Worm (Caenorhabditis elegans) whole organism, L1 larva: ENCODE results near the gene F52D2.12.
"Not testable (repeated sequence)": the region's sequence is repeated elsewhere in the genome, so short reads cannot be mapped to it uniquely, and the experiment has no call there.

ENCODE experiments used
- ceh-82 ChIP-seq, 3 experiments: fragments of 150-350 bp in 1 of 3; sonication (generic microtip) in 2 of 3; optimal IDR thresholded peaks; 2 replicates each; lab custom pipeline; 2014 to 2017; ENCODE audit warnings: missing biosample characterization in 3 of 3, missing genetic modification characterization in 3 of 3
- elt-2 ChIP-seq: sonication (generic microtip); optimal IDR thresholded peaks from 2 replicates; lab custom pipeline; 2016; ENCODE audit warnings: missing genetic modification characterization, mild to moderate bottlenecking, inconsistent platforms, missing compliant biosample characterization, missing genetic modification reagents
- grh-1 ChIP-seq: fragments of 200-800 bp; sonication (Bioruptor generic); IDR thresholded peaks from 2 replicates; pipeline ENCODE4 v1.3.6; 2022; ENCODE audit warnings: missing genetic modification reagents, missing genetic modification characterization, missing compliant biosample characterization
- irx-1 ChIP-seq: sonication (generic microtip); optimal IDR thresholded peaks from 2 replicates; lab custom pipeline; 2016; ENCODE audit warnings: missing genetic modification characterization, missing compliant biosample characterization
- lin-13 ChIP-seq: fragments of 150-350 bp; optimal IDR thresholded peaks from 2 replicates; lab custom pipeline; 2014; ENCODE audit warnings: missing biosample characterization, missing genetic modification reagents, missing genetic modification characterization
- lin-35 ChIP-seq, 2 experiments: fragments of 150-350 bp; optimal IDR thresholded peaks; 2 replicates each; lab custom pipeline; 2014; ENCODE audit warnings: missing biosample characterization in 2 of 2, missing genetic modification characterization in 2 of 2, missing genetic modification reagents in 2 of 2
- nhr-11 ChIP-seq: fragments of 150-350 bp; optimal IDR thresholded peaks from 2 replicates; lab custom pipeline; 2014; ENCODE audit warnings: missing biosample characterization, missing genetic modification characterization
- nhr-71 ChIP-seq: sonication (generic microtip); optimal IDR thresholded peaks from 2 replicates; lab custom pipeline; 2016; ENCODE audit warnings: mild to moderate bottlenecking, missing genetic modification characterization, moderate library complexity, missing compliant biosample characterization
- pax-3 ChIP-seq: fragments of 200-800 bp; sonication (Bioruptor generic); optimal IDR thresholded peaks from 2 replicates; lab custom pipeline; 2018; ENCODE audit warnings: mild to moderate bottlenecking, missing genetic modification characterization, moderate library complexity, missing compliant biosample characterization
- tbx-2 ChIP-seq: sonication (generic microtip); optimal IDR thresholded peaks from 2 replicates; lab custom pipeline; 2016; ENCODE audit warnings: missing genetic modification characterization, missing compliant biosample characterization
- zip-4 ChIP-seq: fragments of 200-800 bp; sonication (Bioruptor generic); optimal IDR thresholded peaks from 2 replicates; lab custom pipeline; 2018; ENCODE audit warnings: mild to moderate bottlenecking, missing genetic modification characterization, moderate library complexity, missing compliant biosample characterization

F52D2.12 gene

ce11 chrX:2021558-2021957 is 43.7 kb downstream of the F52D2.12 start:
- TF ChIP-seq nhr-71 (peak; percentile 4), lin-35 (GFP tag; optimal IDR thresholded peaks at IDR 0.05; lab: Kevin White, UChicago) (peak in 1 of 2 experiments; percentile 31), lin-13 (no peak), grh-1 (GFP tag; lab: Robert Waterston, UW) (no peak), pax-3 (tag; lab: Kevin White, UChicago) (no peak), tbx-2 (tag; lab: Kevin White, UChicago) (no peak), nhr-11 (tag; lab: Kevin White, UChicago) (no peak), elt-2 (tag; lab: Kevin White, UChicago) (peak; percentile 51)

- peak; percentile 17 for TF ChIP-seq elt-2 (tag; lab: Kevin White, UChicago)
These were observed 47.6 kb downstream of the F52D2.12 start for ce11 chrX:2025405-2025804.

- TF ChIP-seq zip-4 (GFP tag; lab: Kevin White, UChicago); irx-1 (tag; lab: Kevin White, UChicago); ceh-82 (tag; optimal IDR thresholded peaks at IDR 0.05; lab: Kevin White, UChicago): not testable (repeated sequence)
These were observed 48.5 kb downstream of the F52D2.12 start, which contains the start of gene Y102A11A.2 for ce11 chrX:2026342-2026741. TSS of gene Y102A11A.2 (plus strand) at chrX:2026642.
